Worm (Caenorhabditis elegans): ENCODE data around the gene duo-1.

duo-1 gene

ce11 chrV:11554260-11554659 lies at the start of gene duo-1:
duo-1 (plus strand) TSS chrV:11554630.
- TF ChIP-seq F57C9.4 (tag; optimal IDR thresholded peaks at IDR 0.05) (no peak), ztf-25 (GFP tag; IDR thresholded peaks at IDR 0.05) (no peak), hrde-1 (tag; optimal IDR thresholded peaks at IDR 0.05; ENCODE audit: borderline replicate concordance) (no peak), atf-7 (tag; optimal IDR thresholded peaks at IDR 0.05) (no peak), madf-10 (tag; optimal IDR thresholded peaks at IDR 0.05) (no peak), mel-28 (tag; optimal IDR thresholded peaks at IDR 0.05; ENCODE audit: borderline replicate concordance) (no peak), ceh-91 (GFP tag; IDR thresholded peaks at IDR 0.05) (peak; percentile 79), ceh-79 (tag; optimal IDR thresholded peaks at IDR 0.05) (no peak), ztf-28 (GFP tag; IDR thresholded peaks at IDR 0.05) (no peak), efl-1 (GFP tag; optimal IDR thresholded peaks at IDR 0.05) (peak; percentile 95), egl-18 (GFP tag; IDR thresholded peaks at IDR 0.05) (no peak), ama-1 (optimal IDR thresholded peaks at IDR 0.05) (no peak), ama-1 (GFP tag; optimal IDR thresholded peaks at IDR 0.05) (no peak), ceh-27 (GFP tag; optimal IDR thresholded peaks at IDR 0.05) (no peak), dox-1 (GFP tag; IDR thresholded peaks at IDR 0.05) (peak; percentile 55), lsl-1 (GFP tag; optimal IDR thresholded peaks at IDR 0.05) (peak; percentile 80), lsy-27 (tag; optimal IDR thresholded peaks at IDR 0.05; ENCODE audit: borderline replicate concordance, insufficient read depth) (no peak), nfya-2 (GFP tag; IDR thresholded peaks at IDR 0.05) (no peak), attf-6 (GFP tag; IDR thresholded peaks at IDR 0.05) (no peak), hlh-26 (GFP tag; conservative IDR thresholded peaks at IDR 0.05) (no peak), lir-1 (GFP tag; conservative IDR thresholded peaks at IDR 0.05) (no peak), ekl-4 (GFP tag; IDR thresholded peaks at IDR 0.05) (0 out of 2 replicates have a peak, but pooled peaks have one; percentile 51), ztf-22 (GFP tag; optimal IDR thresholded peaks at IDR 0.05) (no peak), tlf-1 (GFP tag; optimal IDR thresholded peaks at IDR 0.05) (no peak), let-526 (GFP tag; IDR thresholded peaks at IDR 0.05) (no peak), snpc-4 (GFP tag; optimal IDR thresholded peaks at IDR 0.05) (no peak), snpc-4 (tag; optimal IDR thresholded peaks at IDR 0.05) (peak in 1 of 4 experiments; percentile 49), ceh-58 (GFP tag; IDR thresholded peaks at IDR 0.05) (no peak), tbp1 (GFP tag; optimal IDR thresholded peaks at IDR 0.05) (no peak), hmg-20 (GFP tag; IDR thresholded peaks at IDR 0.05) (no peak), mes-4 (tag; optimal IDR thresholded peaks at IDR 0.05) (no peak), madf-3 (GFP tag; IDR thresholded peaks at IDR 0.05) (no peak), bed-1 (GFP tag; IDR thresholded peaks at IDR 0.05) (no peak), attf-5 (GFP tag; optimal IDR thresholded peaks at IDR 0.05) (no peak), nhr-80 (tag; optimal IDR thresholded peaks at IDR 0.05) (no peak), K11D2.4 (GFP tag; IDR thresholded peaks at IDR 0.05) (no peak), aptf-3 (GFP tag; IDR thresholded peaks at IDR 0.05) (no peak), ets-4 (GFP tag; optimal IDR thresholded peaks at IDR 0.05) (no peak), snpc-1.1 (tag; optimal IDR thresholded peaks at IDR 0.05; ENCODE audit: insufficient read depth) (no peak), snpc-1.3 (tag; optimal IDR thresholded peaks at IDR 0.05; ENCODE audit: insufficient read depth) (no peak), ZK185.1 (tag; optimal IDR thresholded peaks at IDR 0.05; ENCODE audit: poor library complexity, severe bottlenecking) (no peak), egrh-3 (GFP tag; IDR thresholded peaks at IDR 0.05) (no peak), F39B2.1 (GFP tag; IDR thresholded peaks at IDR 0.05) (no peak), hmg-1.2 (GFP tag; IDR thresholded peaks at IDR 0.05) (peak; percentile 28; the same call in 1 of the 2 replicates), fkh-3 (tag; optimal IDR thresholded peaks at IDR 0.05) (no peak), cebp-1 (GFP tag; IDR thresholded peaks at IDR 0.05) (no peak), cebp-1 (tag; optimal IDR thresholded peaks at IDR 0.05) (no peak), C17E4.6 (GFP tag; IDR thresholded peaks at IDR 0.05) (no peak), B0035.1 (tag; optimal IDR thresholded peaks at IDR 0.05) (no peak), somi-1 (GFP tag; optimal IDR thresholded peaks at IDR 0.05) (no peak)
